Worm (Caenorhabditis elegans) whole organism, young adult: Measurements from ENCODE around the gene nspc-15.

ENCODE experiments used
- C17E4.6 ChIP-seq: fragments of 200-800 bp; sonication (Bioruptor generic); IDR thresholded peaks from 2 replicates; pipeline ENCODE4 v1.3.6; 2022; ENCODE audit warnings: missing genetic modification reagents, missing genetic modification characterization, missing compliant biosample characterization
- F49E8.2 ChIP-seq: sonication (generic microtip); optimal IDR thresholded peaks from 3 replicates; lab custom pipeline; 2017; ENCODE audit warnings: missing genetic modification characterization, mild to moderate bottlenecking, missing compliant biosample characterization, antibody characterized with exemption, moderate library complexity; ENCODE audit not compliant: insufficient read depth
- F55B11.4 ChIP-seq: sonication (generic microtip); optimal IDR thresholded peaks from 2 replicates; lab custom pipeline; 2016; ENCODE audit warnings: missing compliant biosample characterization, missing genetic modification characterization, borderline replicate concordance; ENCODE audit not compliant: insufficient read depth
- K11D2.4 ChIP-seq: fragments of 200-800 bp; sonication (Bioruptor generic); IDR thresholded peaks from 2 replicates; pipeline ENCODE4 v1.3.6; 2022; ENCODE audit warnings: missing genetic modification reagents, missing genetic modification characterization, missing compliant biosample characterization
- T07F8.4 ChIP-seq: sonication (generic microtip); optimal IDR thresholded peaks from 2 replicates; lab custom pipeline; 2016; ENCODE audit warnings: mild to moderate bottlenecking, missing genetic modification characterization, moderate library complexity, missing compliant biosample characterization
- T26A5.8 ChIP-seq: sonication (generic microtip); optimal IDR thresholded peaks from 2 replicates; lab custom pipeline; 2016; ENCODE audit warnings: missing genetic modification characterization, missing compliant biosample characterization
- Y67H2A.10 ChIP-seq: fragments of 200-800 bp; sonication (Bioruptor generic); conservative IDR thresholded peaks from 2 replicates; pipeline ENCODE4 v1.3.6; 2022; ENCODE audit warnings: missing genetic modification reagents, missing genetic modification characterization, missing compliant biosample characterization
- Y79H2A.3 ChIP-seq: fragments of 200-800 bp; sonication (Bioruptor generic); conservative IDR thresholded peaks from 2 replicates; pipeline ENCODE4 v1.3.6; 2022; ENCODE audit warnings: missing genetic modification reagents, missing genetic modification characterization, missing compliant biosample characterization
- aptf-3 ChIP-seq: fragments of 200-800 bp; sonication (Bioruptor generic); IDR thresholded peaks from 2 replicates; pipeline ENCODE4 v1.3.6; 2022; ENCODE audit warnings: missing genetic modification characterization, missing compliant biosample characterization
- athp-1 ChIP-seq: sonication (generic microtip); optimal IDR thresholded peaks from 2 replicates; lab custom pipeline; 2017; ENCODE audit warnings: mild to moderate bottlenecking, missing genetic modification characterization, missing compliant biosample characterization
- attf-3 ChIP-seq: fragments of 200-800 bp; sonication (Bioruptor generic); conservative IDR thresholded peaks from 2 replicates; pipeline ENCODE4 v1.3.6; 2022; ENCODE audit warnings: missing genetic modification reagents, missing genetic modification characterization, missing compliant biosample characterization
- bed-2 ChIP-seq: fragments of 200-800 bp; sonication (Bioruptor generic); IDR thresholded peaks from 2 replicates; pipeline ENCODE4 v1.3.6; 2022; ENCODE audit warnings: missing genetic modification reagents, missing genetic modification characterization, missing compliant biosample characterization
- ccch-3 ChIP-seq: fragments of 200-800 bp; sonication (Bioruptor generic); optimal IDR thresholded peaks from 2 replicates; lab custom pipeline; 2018; ENCODE audit warnings: mild to moderate bottlenecking, missing genetic modification characterization, missing compliant biosample characterization
- ceh-40 ChIP-seq: fragments of 200-800 bp; sonication (Bioruptor generic); IDR thresholded peaks from 2 replicates; pipeline ENCODE4 v1.3.6; 2022; ENCODE audit warnings: missing genetic modification characterization, missing compliant biosample characterization
- ceh-58 ChIP-seq: fragments of 200-800 bp; sonication (Bioruptor generic); IDR thresholded peaks from 2 replicates; pipeline ENCODE4 v1.3.6; 2022; ENCODE audit warnings: missing genetic modification characterization, missing compliant biosample characterization
- dpl-1 ChIP-seq: fragments of 150-350 bp; optimal IDR thresholded peaks from 2 replicates; lab custom pipeline; 2014; ENCODE audit warnings: missing biosample characterization, missing genetic modification reagents, missing genetic modification characterization
- efl-1 ChIP-seq: fragments of 150-350 bp; optimal IDR thresholded peaks from 2 replicates; lab custom pipeline; 2014; ENCODE audit warnings: missing biosample characterization, missing genetic modification reagents, missing genetic modification characterization
- egrh-3 ChIP-seq: fragments of 200-800 bp; sonication (Bioruptor generic); IDR thresholded peaks from 2 replicates; pipeline ENCODE4 v1.3.6; 2022; ENCODE audit warnings: missing genetic modification reagents, missing genetic modification characterization, missing compliant biosample characterization
- ekl-4 ChIP-seq: fragments of 200-800 bp; sonication (Bioruptor generic); IDR thresholded peaks from 2 replicates; pipeline ENCODE4 v1.3.6; 2022; ENCODE audit warnings: missing genetic modification reagents, missing genetic modification characterization, missing compliant biosample characterization
- fkh-3 ChIP-seq: sonication (generic microtip); optimal IDR thresholded peaks from 2 replicates; lab custom pipeline; 2016; ENCODE audit warnings: mild to moderate bottlenecking, missing genetic modification characterization, missing compliant biosample characterization
- gei-17 ChIP-seq: fragments of 200-800 bp; sonication (Bioruptor generic); optimal IDR thresholded peaks from 2 replicates; lab custom pipeline; 2018; ENCODE audit warnings: mild to moderate bottlenecking, missing genetic modification characterization, missing compliant biosample characterization
- hlh-12 ChIP-seq: sonication (generic microtip); optimal IDR thresholded peaks from 2 replicates; lab custom pipeline; 2016; ENCODE audit warnings: missing genetic modification characterization, missing compliant biosample characterization
- hlh-26 ChIP-seq: fragments of 200-800 bp; sonication (Bioruptor generic); conservative IDR thresholded peaks from 2 replicates; pipeline ENCODE4 v1.3.6; 2022; ENCODE audit warnings: missing genetic modification reagents, missing genetic modification characterization, missing compliant biosample characterization
- hrde-1 ChIP-seq: sonication (generic microtip); optimal IDR thresholded peaks from 2 replicates; lab custom pipeline; 2016; ENCODE audit warnings: missing genetic modification characterization, mild to moderate bottlenecking, missing compliant biosample characterization, moderate library complexity, missing genotype, missing genetic modification reagents, borderline replicate concordance
- hsf-1 ChIP-seq: fragments of 200-800 bp; sonication (Bioruptor generic); IDR thresholded peaks from 2 replicates; pipeline ENCODE4 v1.3.6; 2022; ENCODE audit warnings: missing genetic modification reagents, missing genetic modification characterization, missing compliant biosample characterization
- lag-1 ChIP-seq: fragments of 200-800 bp; sonication (Bioruptor generic); IDR thresholded peaks from 2 replicates; pipeline ENCODE4 v1.3.6; 2022; ENCODE audit warnings: missing genetic modification reagents, missing genetic modification characterization, missing compliant biosample characterization
- lin-35 ChIP-seq, 3 experiments: fragments of 150-350 bp in 2 of 3; sonication (generic microtip) in 1 of 3; optimal IDR thresholded peaks; 2 replicates each; lab custom pipeline; 2014 to 2018; ENCODE audit warnings: missing biosample characterization in 3 of 3, missing genetic modification characterization in 3 of 3, missing genetic modification reagents in 3 of 3
- lsy-27 ChIP-seq: sonication (generic microtip); optimal IDR thresholded peaks from 2 replicates; lab custom pipeline; 2017; ENCODE audit warnings: missing genetic modification characterization, mild to moderate bottlenecking, missing compliant biosample characterization, antibody characterized with exemption, missing genotype, borderline replicate concordance; ENCODE audit not compliant: insufficient read depth
- madf-6 ChIP-seq: fragments of 200-800 bp; sonication (Bioruptor generic); IDR thresholded peaks from 2 replicates; pipeline ENCODE4 v1.3.6; 2022; ENCODE audit warnings: missing genetic modification reagents, missing genetic modification characterization, missing compliant biosample characterization
- mcd-1 ChIP-seq: fragments of 200-800 bp; sonication (Bioruptor generic); IDR thresholded peaks from 2 replicates; pipeline ENCODE4 v1.3.6; 2022; ENCODE audit warnings: missing genetic modification reagents, missing genetic modification characterization, missing compliant biosample characterization
- mes-4 ChIP-seq: sonication (generic microtip); optimal IDR thresholded peaks from 2 replicates; lab custom pipeline; 2016; ENCODE audit warnings: missing genotype, missing genetic modification characterization, missing compliant biosample characterization
- nfya-2 ChIP-seq: fragments of 200-800 bp; sonication (Bioruptor generic); IDR thresholded peaks from 2 replicates; pipeline ENCODE4 v1.3.6; 2022; ENCODE audit warnings: missing genetic modification reagents, missing genetic modification characterization, missing compliant biosample characterization
- nfyb-1 ChIP-seq: fragments of 200-800 bp; sonication (Bioruptor generic); IDR thresholded peaks from 2 replicates; pipeline ENCODE4 v1.3.6; 2022; ENCODE audit warnings: missing genetic modification reagents, missing genetic modification characterization, missing compliant biosample characterization
- nhr-179 ChIP-seq: sonication (generic microtip); optimal IDR thresholded peaks from 2 replicates; lab custom pipeline; 2016; ENCODE audit warnings: mild to moderate bottlenecking, missing genetic modification characterization, missing compliant biosample characterization
- nhr-27 ChIP-seq: fragments of 200-800 bp; sonication (Bioruptor generic); optimal IDR thresholded peaks from 2 replicates; lab custom pipeline; 2018; ENCODE audit warnings: mild to moderate bottlenecking, missing genetic modification characterization, moderate library complexity, missing compliant biosample characterization
- nhr-80 ChIP-seq: sonication (generic microtip); optimal IDR thresholded peaks from 2 replicates; lab custom pipeline; 2016; ENCODE audit warnings: missing genetic modification characterization, missing compliant biosample characterization
- pbrm-1 ChIP-seq: fragments of 200-800 bp; sonication (Bioruptor generic); IDR thresholded peaks from 2 replicates; pipeline ENCODE4 v1.3.6; 2022; ENCODE audit warnings: missing genetic modification reagents, missing genetic modification characterization, missing compliant biosample characterization
- pha-4 ChIP-seq: fragments of 150-350 bp; sonication (generic microtip); optimal IDR thresholded peaks from 2 replicates; lab custom pipeline; 2014; ENCODE audit warnings: missing biosample characterization, missing genetic modification reagents, missing genetic modification characterization
- sea-2 ChIP-seq: fragments of 200-800 bp; sonication (Bioruptor generic); IDR thresholded peaks from 2 replicates; pipeline ENCODE4 v1.3.6; 2022; ENCODE audit warnings: missing genetic modification characterization, missing compliant biosample characterization
- tbx-9 ChIP-seq: sonication (generic microtip); optimal IDR thresholded peaks from 2 replicates; lab custom pipeline; 2016; ENCODE audit warnings: borderline replicate concordance, missing genetic modification characterization, inconsistent platforms, missing compliant biosample characterization
- ztf-25 ChIP-seq: fragments of 200-800 bp; sonication (Bioruptor generic); IDR thresholded peaks from 2 replicates; pipeline ENCODE4 v1.3.6; 2022; ENCODE audit warnings: missing genetic modification reagents, missing genetic modification characterization, missing compliant biosample characterization
- ztf-26 ChIP-seq: sonication (generic microtip); optimal IDR thresholded peaks from 2 replicates; lab custom pipeline; 2017; ENCODE audit warnings: missing genetic modification characterization, missing compliant biosample characterization
- ztf-28 ChIP-seq: fragments of 200-800 bp; sonication (Bioruptor generic); IDR thresholded peaks from 2 replicates; pipeline ENCODE4 v1.3.6; 2022; ENCODE audit warnings: missing genetic modification reagents, missing genetic modification characterization, missing compliant biosample characterization
- ztf-3 ChIP-seq: fragments of 200-800 bp; sonication (Bioruptor generic); optimal IDR thresholded peaks from 2 replicates; lab custom pipeline; 2018; ENCODE audit warnings: mild to moderate bottlenecking, missing genetic modification characterization, missing compliant biosample characterization

The nspc-15 gene

DNA sequence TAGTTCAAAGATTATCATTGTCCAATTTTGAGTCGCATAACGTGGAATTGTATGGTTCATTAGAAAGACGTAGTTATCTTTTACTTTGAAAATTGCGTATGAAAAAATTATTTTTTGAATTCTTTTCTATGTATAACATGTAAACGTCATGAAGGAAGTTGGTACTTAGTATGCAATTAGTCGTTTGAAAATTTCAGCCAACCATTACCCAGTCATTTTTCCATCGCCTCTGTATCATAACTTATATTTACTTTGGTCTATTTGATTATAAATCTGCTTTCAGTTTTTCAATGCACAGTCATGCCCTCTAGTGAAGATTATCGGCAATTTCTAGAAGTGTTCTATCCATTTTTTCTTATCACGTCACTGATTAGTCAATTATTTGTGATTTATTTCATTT lies 34.1 kb upstream of the nspc-15 start, which contains the start of gene srd-41:
srd-41 (plus strand) TSS at position 301 of the 400 bp plus-strand sequence.
- no peak for TF ChIP-seq nfyb-1 (GFP tag; lab: Robert Waterston, UW)
- TF ChIP-seq ceh-40 (GFP tag; lab: Robert Waterston, UW): no peak
- no peak for TF ChIP-seq lsy-27 (tag; lab: Kevin White, UChicago)
- no peak for TF ChIP-seq ztf-26
- no peak for TF ChIP-seq dpl-1 (GFP tag; lab: Kevin White, UChicago)
- no peak for TF ChIP-seq aptf-3 (GFP tag; lab: Robert Waterston, UW)
- no peak for TF ChIP-seq F55B11.4 (tag; lab: Kevin White, UChicago)
- no peak for TF ChIP-seq efl-1 (GFP tag; lab: Kevin White, UChicago)
- no peak for TF ChIP-seq C17E4.6 (GFP tag; lab: Robert Waterston, UW)
- TF ChIP-seq madf-6 (GFP tag; lab: Robert Waterston, UW): no peak
- TF ChIP-seq nfya-2: no peak
- no peak for TF ChIP-seq nhr-80
- no peak for TF ChIP-seq ceh-58
- TF ChIP-seq F49E8.2 (tag; lab: Kevin White, UChicago): no peak
- no peak for TF ChIP-seq egrh-3 (GFP tag; lab: Robert Waterston, UW)

DNA sequence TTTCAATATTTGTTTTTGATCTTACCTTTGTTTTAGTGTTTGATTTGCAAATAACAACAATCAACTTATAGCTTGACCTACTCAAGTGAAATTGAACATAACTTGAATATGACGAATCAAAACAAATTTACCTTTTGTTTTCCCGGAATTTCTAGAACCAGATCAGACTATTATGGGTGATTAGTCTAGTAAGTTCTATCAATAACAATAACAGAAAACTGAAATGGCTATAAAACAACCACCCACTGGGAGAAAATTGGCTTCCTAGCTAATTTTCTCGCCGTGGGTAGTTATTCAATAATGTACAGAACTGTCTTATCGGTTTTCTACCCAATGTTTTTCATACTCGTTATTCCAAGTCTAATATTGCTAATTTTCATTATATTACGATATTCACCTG lies 31.9 kb upstream of the nspc-15 start, which contains the start of gene srd-45:
srd-45 (plus strand) TSS at position 301 of the 400 bp plus-strand sequence.
- TF ChIP-seq hlh-12 (tag; lab: Kevin White, UChicago): no peak
- no peak for TF ChIP-seq attf-3 (GFP tag; lab: Robert Waterston, UW)
- no peak for TF ChIP-seq madf-6 (GFP tag; lab: Robert Waterston, UW)
- no peak for TF ChIP-seq K11D2.4 (GFP tag; lab: Robert Waterston, UW)
- no peak for TF ChIP-seq ztf-28 (GFP tag; lab: Robert Waterston, UW)
- no peak for TF ChIP-seq pbrm-1
- TF ChIP-seq bed-2 (GFP tag; lab: Robert Waterston, UW): no peak
- no peak for TF ChIP-seq ztf-3
- TF ChIP-seq Y79H2A.3: no peak
- no peak for TF ChIP-seq mes-4 (tag; lab: Kevin White, UChicago)
- no peak for TF ChIP-seq T26A5.8 (tag; lab: Kevin White, UChicago)
- no peak for TF ChIP-seq hlh-26 (GFP tag; lab: Robert Waterston, UW)
- TF ChIP-seq F55B11.4 (tag; lab: Kevin White, UChicago): no peak
- no peak for TF ChIP-seq mcd-1 (GFP tag; lab: Robert Waterston, UW)
- no peak for TF ChIP-seq nhr-27 (tag; lab: Kevin White, UChicago)
- no peak for TF ChIP-seq ccch-3 (GFP tag; lab: Kevin White, UChicago)
- no peak for TF ChIP-seq T07F8.4 (tag; lab: Kevin White, UChicago)
- no peak for TF ChIP-seq ekl-4 (GFP tag; lab: Robert Waterston, UW)
- no peak for TF ChIP-seq lin-35 (GFP tag; optimal IDR thresholded peaks at IDR 0.05; lab: Kevin White, UChicago)
- TF ChIP-seq, all 124 proteins: peak for 0

DNA sequence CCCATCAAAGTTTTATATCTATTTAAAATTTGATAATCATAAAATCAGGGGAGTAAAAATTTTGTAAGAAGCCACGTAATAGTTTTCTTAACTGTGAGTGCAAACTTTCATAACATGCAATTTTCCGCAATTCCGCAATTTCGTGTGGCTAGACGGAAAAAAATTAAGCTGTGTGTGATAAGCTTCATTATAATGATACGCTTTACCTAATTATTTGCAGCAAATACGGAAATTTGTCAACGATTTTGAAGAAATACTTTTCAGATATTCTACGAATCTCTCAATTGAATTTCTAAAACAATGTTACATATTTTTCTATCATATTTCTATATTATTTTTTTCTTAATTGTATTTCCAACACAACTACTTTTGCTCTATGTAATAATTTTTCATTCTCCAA lies 28.7 kb upstream of the nspc-15 start, which contains the start of gene srd-46:
srd-46 (plus strand) TSS at position 301 of the 400 bp plus-strand sequence.
- no peak for TF ChIP-seq sea-2 (GFP tag; lab: Robert Waterston, UW)
- no peak for TF ChIP-seq ztf-3
- no peak for TF ChIP-seq fkh-3
- TF ChIP-seq pha-4 (tag; lab: Kevin White, UChicago): no peak
- no peak for TF ChIP-seq pbrm-1
- TF ChIP-seq, all 124 proteins: peak for 0

DNA sequence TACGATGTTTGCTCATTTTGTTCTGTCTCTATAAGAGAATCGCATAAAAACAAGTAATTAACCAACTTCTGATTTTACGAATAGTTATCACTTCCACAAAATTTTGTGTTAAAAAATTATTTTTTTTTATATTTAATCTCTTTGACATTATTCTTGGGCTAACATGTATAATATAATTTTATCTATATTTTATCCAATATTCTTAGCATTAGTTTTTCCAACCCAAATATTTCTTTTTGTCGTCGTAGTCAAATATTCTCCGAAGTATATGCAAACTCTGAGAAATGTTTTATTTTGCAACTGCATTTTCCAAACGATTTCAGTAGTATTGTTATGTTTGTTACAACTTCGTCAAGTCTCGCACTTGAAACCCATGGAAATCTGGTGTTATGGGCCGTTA lies 27.1 kb upstream of the nspc-15 start, which contains the start of gene srd-47:
srd-47 (plus strand) TSS at position 164 of the 400 bp plus-strand sequence.
- TF ChIP-seq fkh-3 (no peak), ztf-28 (GFP tag; lab: Robert Waterston, UW) (no peak), hsf-1 (GFP tag; lab: Robert Waterston, UW) (no peak), Y67H2A.10 (GFP tag; lab: Robert Waterston, UW) (no peak), gei-17 (GFP tag; lab: Kevin White, UChicago) (no peak), hrde-1 (tag; lab: Kevin White, UChicago) (no peak), lag-1 (GFP tag; lab: Robert Waterston, UW) (no peak), ztf-25 (GFP tag; lab: Robert Waterston, UW) (no peak), pbrm-1 (no peak), nhr-80 (no peak), athp-1 (tag; lab: Kevin White, UChicago) (no peak), C17E4.6 (GFP tag; lab: Robert Waterston, UW) (no peak), tbx-9 (tag; lab: Kevin White, UChicago) (no peak), nhr-179 (tag; lab: Kevin White, UChicago) (no peak)
